Fruit fly (Drosophila melanogaster): ENCODE results near the gene dsx.

Gene dsx

dm6 chr3R:7992100-7992499 lies 24.9 kb upstream of the dsx start (continued):
- TF ChIP-seq CG6276 (GFP tag; optimal IDR thresholded peaks at IDR 0.05) (peak; percentile 67), CG10631 (GFP tag; optimal IDR thresholded peaks at IDR 0.05) (no peak), CG6792 (GFP tag; optimal IDR thresholded peaks at IDR 0.05) (no peak), net (GFP tag; optimal IDR thresholded peaks at IDR 0.05) (peak; percentile 47), topi (GFP tag; optimal IDR thresholded peaks at IDR 0.05) (no peak), OdsH (GFP tag; optimal IDR thresholded peaks at IDR 0.05) (peak; percentile 30), svp (GFP tag) (no peak), Hr4 (GFP tag; optimal IDR thresholded peaks at IDR 0.05) (peak; percentile 54), CG8119 (GFP tag; IDR thresholded peaks at IDR 0.05) (peak; percentile 33; the same call in 2 of the 3 replicates), Hr38 (GFP tag; optimal IDR thresholded peaks at IDR 0.05) (no peak), Eip75B (GFP tag; optimal IDR thresholded peaks at IDR 0.05) (no peak), Hr39 (GFP tag; optimal IDR thresholded peaks at IDR 0.05) (no peak), spab (GFP tag; optimal IDR thresholded peaks at IDR 0.05) (no peak), CG8632 (GFP tag; optimal IDR thresholded peaks at IDR 0.05) (no peak)

- no peak for TF ChIP-seq Eip75B (GFP tag; optimal IDR thresholded peaks at IDR 0.05)
- TF ChIP-seq eg (GFP tag; IDR thresholded peaks at IDR 0.05): peak; percentile 38; the same call in 1 of the 3 replicates
- TF ChIP-seq CG9139 (GFP tag; optimal IDR thresholded peaks at IDR 0.05): no peak
- no peak for TF ChIP-seq Met (GFP tag; optimal IDR thresholded peaks at IDR 0.05)
- no peak for TF ChIP-seq fd59A (GFP tag; optimal IDR thresholded peaks at IDR 0.05)
- TF ChIP-seq CG8119 (GFP tag; IDR thresholded peaks at IDR 0.05): 0 out of 3 replicates have a peak, but pooled peaks have one; percentile 20
- TF ChIP-seq Hr38 (GFP tag; optimal IDR thresholded peaks at IDR 0.05): no peak
- no peak for TF ChIP-seq CG11294 (GFP tag; IDR thresholded peaks at IDR 0.05)
- no peak for TF ChIP-seq CG6276 (GFP tag; optimal IDR thresholded peaks at IDR 0.05)
- no peak for TF ChIP-seq achi (GFP tag; optimal IDR thresholded peaks at IDR 0.05)
- no peak for TF ChIP-seq CG10631 (GFP tag; optimal IDR thresholded peaks at IDR 0.05)
- no peak for TF ChIP-seq spab (GFP tag; optimal IDR thresholded peaks at IDR 0.05)
These were observed 24.2 kb upstream of the dsx start for dm6 chr3R:7991446-7991845.

- TF ChIP-seq CG11294 (GFP tag; IDR thresholded peaks at IDR 0.05): no peak
- peak; percentile 92 for TF ChIP-seq Blimp-1 (GFP tag; optimal IDR thresholded peaks at IDR 0.05)
These were observed 23.7 kb upstream of the dsx start for dm6 chr3R:7990799-7991423.

- TF ChIP-seq ss (GFP tag; optimal IDR thresholded peaks at IDR 0.05): no peak
- 0 out of 3 replicates have a peak, but pooled peaks have one; percentile 17 for TF ChIP-seq eg (GFP tag; IDR thresholded peaks at IDR 0.05)
These were observed 23.0 kb upstream of the dsx start for dm6 chr3R:7990257-7990656.

dm6 chr3R:7981396-7981795 lies 14.2 kb upstream of the dsx start:
- TF ChIP-seq Ets96B (tag; optimal IDR thresholded peaks at IDR 0.05) (no peak), dac (GFP tag; optimal IDR thresholded peaks at IDR 0.05) (no peak), Eip75B (GFP tag; optimal IDR thresholded peaks at IDR 0.05) (peak; percentile 23), cyc (GFP tag; optimal IDR thresholded peaks at IDR 0.05) (peak; percentile 13), esn (GFP tag; optimal IDR thresholded peaks at IDR 0.05) (peak; percentile 31), fd85E (GFP tag; optimal IDR thresholded peaks at IDR 0.05) (no peak), CG31627 (GFP tag; optimal IDR thresholded peaks at IDR 0.05) (peak; percentile 30), dsx (GFP tag; optimal IDR thresholded peaks at IDR 0.05; ENCODE audit: poor library complexity, severe bottlenecking) (no peak), ss (GFP tag; optimal IDR thresholded peaks at IDR 0.05) (no peak)

dm6 chr3R:7980222-7980621 lies 13.0 kb upstream of the dsx start, which contains the start of gene Sfp84E:
Gene Sfp84E (minus strand): TSS chr3R:7980322.
- TF ChIP-seq lz (GFP tag; optimal IDR thresholded peaks at IDR 0.05): no peak
- TF ChIP-seq eg (GFP tag; IDR thresholded peaks at IDR 0.05): no peak
- no peak for TF ChIP-seq CG8319 (GFP tag; optimal IDR thresholded peaks at IDR 0.05)
- TF ChIP-seq Met (GFP tag; optimal IDR thresholded peaks at IDR 0.05): no peak
- no peak for TF ChIP-seq OdsH (GFP tag; optimal IDR thresholded peaks at IDR 0.05)
- no peak for TF ChIP-seq Lpt (GFP tag; optimal IDR thresholded peaks at IDR 0.05)
- TF ChIP-seq CG4318 (GFP tag; optimal IDR thresholded peaks at IDR 0.05): no peak
- TF ChIP-seq CG16779 (tag; optimal IDR thresholded peaks at IDR 0.05): no peak
- TF ChIP-seq CG3032 (tag; optimal IDR thresholded peaks at IDR 0.05): no peak
- TF ChIP-seq CG1621 (tag; optimal IDR thresholded peaks at IDR 0.05): no peak
- TF ChIP-seq CG10631 (GFP tag; optimal IDR thresholded peaks at IDR 0.05): no peak
